Fruit fly (Drosophila melanogaster) whole organism: Measurements from ENCODE around the gene Cpr64Ad.

Experiments
- CG8478 ChIP-seq: fragments of >200 bp; optimal IDR thresholded peaks from 2 replicates; lab custom pipeline; 2018; ENCODE audit warnings: inconsistent platforms
- Dll ChIP-seq: fragments of >200 bp; optimal IDR thresholded peaks from 2 replicates; lab custom pipeline; 2017
- EcR ChIP-seq, 2 experiments: fragments of >200 bp; optimal IDR thresholded peaks; 2 replicates each; lab custom pipeline; 2017; ENCODE audit warnings: missing biosample characterization in 2 of 2, missing genetic modification characterization in 2 of 2, missing genetic modification reagents in 2 of 2
- pan ChIP-seq: fragments of >200 bp; optimal IDR thresholded peaks from 2 replicates; lab custom pipeline; 2017
- psq ChIP-seq: fragments of >200 bp; optimal IDR thresholded peaks from 2 replicates; lab custom pipeline; 2017
- usp ChIP-seq: fragments of >200 bp; optimal IDR thresholded peaks from 2 replicates; lab custom pipeline; 2017; ENCODE audit warnings: missing biosample characterization, missing genetic modification characterization, mixed read lengths

Gene Cpr64Ad

dm6 chr3L:4252121-4252861 is 37.1 kb downstream of the Cpr64Ad start:
- TF ChIP-seq CG8478 (lab: Kevin White, UChicago) (no peak), Dll (lab: Kevin White, UChicago) (no peak), pan (lab: Kevin White, UChicago) (no peak), usp (GFP tag; lab: Kevin White, UChicago) (no peak), EcR (GFP tag; optimal IDR thresholded peaks at IDR 0.05; lab: Kevin White, UChicago) (no peak), psq (lab: Kevin White, UChicago) (no peak)

- TF ChIP-seq pan (lab: Kevin White, UChicago): no peak
- no peak for TF ChIP-seq usp (GFP tag; lab: Kevin White, UChicago)
- no peak for TF ChIP-seq EcR (GFP tag; optimal IDR thresholded peaks at IDR 0.05; lab: Kevin White, UChicago)
- no peak for TF ChIP-seq CG8478 (lab: Kevin White, UChicago)
- no peak for TF ChIP-seq psq (lab: Kevin White, UChicago)
- no peak for TF ChIP-seq Dll (lab: Kevin White, UChicago)
Measured at dm6 chr3L:4252862-4253610, 37.9 kb downstream of the Cpr64Ad start.

dm6 chr3L:4253611-4254300 is 38.6 kb downstream of the Cpr64Ad start:
- no peak for TF ChIP-seq pan (lab: Kevin White, UChicago)
- no peak for TF ChIP-seq CG8478 (lab: Kevin White, UChicago)
- TF ChIP-seq EcR (GFP tag; optimal IDR thresholded peaks at IDR 0.05; lab: Kevin White, UChicago): no peak
- TF ChIP-seq psq (lab: Kevin White, UChicago): no peak
- no peak for TF ChIP-seq usp (GFP tag; lab: Kevin White, UChicago)
- no peak for TF ChIP-seq Dll (lab: Kevin White, UChicago)

- TF ChIP-seq Dll (lab: Kevin White, UChicago): no peak
- no peak for TF ChIP-seq pan (lab: Kevin White, UChicago)
- no peak for TF ChIP-seq psq (lab: Kevin White, UChicago)
- TF ChIP-seq usp (GFP tag; lab: Kevin White, UChicago): no peak
- no peak for TF ChIP-seq EcR (GFP tag; optimal IDR thresholded peaks at IDR 0.05; lab: Kevin White, UChicago)
- no peak for TF ChIP-seq CG8478 (lab: Kevin White, UChicago)
Measured at dm6 chr3L:4254301-4254834, 39.2 kb downstream of the Cpr64Ad start, which contains the start of the genes ago and CG1265. Gene ago (minus strand): TSS chr3L:4254306. Gene CG1265 (plus strand): TSS chr3L:4254776.

dm6 chr3L:4259102-4259558 is 44.0 kb downstream of the Cpr64Ad start, which contains the start of the genes CG15011 and CG1309:
Gene CG15011 (minus strand): TSS chr3L:4259152.
Gene CG1309 (plus strand): TSS chr3L:4259430.
- TF ChIP-seq pan (lab: Kevin White, UChicago): no peak

- TF ChIP-seq usp (GFP tag; lab: Kevin White, UChicago) (no peak), pan (lab: Kevin White, UChicago) (no peak), CG8478 (lab: Kevin White, UChicago) (no peak)
Measured at dm6 chr3L:4261177-4261576, 46.0 kb downstream of the Cpr64Ad start.

- no peak for TF ChIP-seq pan (lab: Kevin White, UChicago)
- no peak for TF ChIP-seq Dll (lab: Kevin White, UChicago)
- no peak for TF ChIP-seq usp (GFP tag; lab: Kevin White, UChicago)
- no peak for TF ChIP-seq psq (lab: Kevin White, UChicago)
- TF ChIP-seq CG8478 (lab: Kevin White, UChicago): no peak
- no peak for TF ChIP-seq EcR (GFP tag; optimal IDR thresholded peaks at IDR 0.05; lab: Kevin White, UChicago)
Measured at dm6 chr3L:4262384-4262783, 47.2 kb downstream of the Cpr64Ad start, which contains the start of the genes CG11586 and VhaM9.7-a. Gene CG11586 (minus strand): TSS chr3L:4262470. Gene VhaM9.7-a (plus strand): TSS chr3L:4262705.

- TF ChIP-seq Dll (lab: Kevin White, UChicago) (no peak), psq (lab: Kevin White, UChicago) (no peak), EcR (GFP tag; optimal IDR thresholded peaks at IDR 0.05; lab: Kevin White, UChicago) (no peak), pan (lab: Kevin White, UChicago) (no peak), CG8478 (lab: Kevin White, UChicago) (no peak), usp (GFP tag; lab: Kevin White, UChicago) (no peak)
Measured at dm6 chr3L:4263502-4263901, 48.3 kb downstream of the Cpr64Ad start, which contains the start of gene CG1273. Gene CG1273 (plus strand): TSS chr3L:4263719.

- no peak for TF ChIP-seq EcR (GFP tag; optimal IDR thresholded peaks at IDR 0.05; lab: Kevin White, UChicago)
Measured at dm6 chr3L:4264963-4265362, 49.8 kb downstream of the Cpr64Ad start.

dm6 chr3L:4265836-4266235 is 50.7 kb downstream of the Cpr64Ad start:
- TF ChIP-seq CG8478 (lab: Kevin White, UChicago) (no peak), pan (lab: Kevin White, UChicago) (no peak), Dll (lab: Kevin White, UChicago) (no peak)
